Worm (Caenorhabditis elegans): ENCODE measurements around the gene ldb-1.

DNA sequence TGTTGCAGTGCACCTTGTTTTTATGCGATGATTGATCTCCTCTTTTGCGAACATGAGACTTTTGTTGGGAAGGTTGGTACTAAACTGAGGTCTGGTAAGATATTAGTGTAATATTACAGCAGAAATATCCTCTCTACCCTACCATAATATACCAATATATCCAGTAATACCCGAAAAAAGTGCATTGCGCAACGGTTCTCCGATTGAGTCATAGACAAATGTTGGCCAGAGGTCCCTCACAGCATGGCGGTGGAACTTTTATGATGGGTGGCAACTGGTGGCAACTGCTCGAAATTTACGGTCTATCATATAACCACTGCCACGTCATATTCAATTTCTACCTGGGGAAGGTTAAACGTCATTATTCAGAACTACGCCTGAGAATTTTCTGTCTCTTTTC lies 39.4 kb upstream of the ldb-1 start:
- TF ChIP-seq ama-1 (optimal IDR thresholded peaks at IDR 0.05) (no peak), B0310.2 (tag; optimal IDR thresholded peaks at IDR 0.05) (no peak), hnd-1 (tag; optimal IDR thresholded peaks at IDR 0.05) (no peak), scrt-1 (GFP tag; IDR thresholded peaks at IDR 0.05) (0 out of 2 replicates have a peak, but pooled peaks have one; percentile 12), pes-1 (GFP tag; IDR thresholded peaks at IDR 0.05) (no peak), ceh-36 (tag; optimal IDR thresholded peaks at IDR 0.05) (no peak), tra-4 (tag; optimal IDR thresholded peaks at IDR 0.05) (no peak)

All from whole organism, early embryonic.